Fruit fly (Drosophila melanogaster): ENCODE results near the gene CG43861.
A peak's percentile ranks its signal among the peaks of the same experiment; 100 is the strongest.

The CG43861 gene

DNA sequence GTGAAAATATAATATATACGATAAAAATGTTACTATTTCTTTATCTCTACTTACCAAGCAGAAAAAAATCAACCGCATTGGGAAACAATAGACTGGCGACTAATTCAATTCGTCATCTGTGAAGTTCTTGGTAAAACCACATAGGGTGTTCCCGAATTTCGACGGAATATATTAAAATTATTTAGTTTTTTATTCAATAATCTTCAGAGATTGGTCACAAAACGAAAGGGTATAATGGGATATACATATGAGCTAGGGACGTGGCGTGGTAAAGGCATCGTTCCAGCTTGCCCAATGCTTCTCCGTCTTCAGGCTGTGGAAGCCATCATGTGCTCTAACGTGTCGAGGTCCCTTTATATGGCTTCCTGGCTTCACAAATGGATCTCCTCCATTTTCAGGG, 55.5 kb downstream of the CG43861 start, which contains the start of gene CG42866:
TSS of gene CG42866 (minus strand) at position 101 of the 400 bp plus-strand sequence.
- TF ChIP-seq sens (GFP tag) (peak; percentile 13), Med (GFP tag) (peak; percentile 42), her (GFP tag; optimal IDR thresholded peaks at IDR 0.05) (no peak)

DNA sequence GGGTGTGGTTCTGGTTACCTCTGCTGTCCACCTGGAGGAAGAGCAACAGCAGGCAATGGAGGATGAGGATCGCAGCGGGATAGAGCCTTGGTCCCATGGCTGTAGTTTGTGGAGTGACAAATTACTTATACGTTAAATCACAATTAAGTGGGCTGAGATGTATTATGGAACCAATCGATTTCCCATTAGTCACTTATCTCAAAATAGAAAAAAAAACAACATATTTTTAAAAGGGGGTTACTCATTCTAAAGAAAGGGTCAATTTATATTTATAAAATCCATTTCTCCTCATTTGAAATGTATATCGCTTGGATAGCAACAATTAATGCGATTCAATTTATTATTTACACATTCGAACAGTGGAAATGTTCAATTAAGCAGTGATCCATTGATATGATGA, 56.2 kb downstream of the CG43861 start, which contains the start of gene CG34051:
TSS of gene CG34051 (minus strand) at position 101 of the 400 bp plus-strand sequence.
- TF ChIP-seq ham (GFP tag; IDR thresholded peaks at IDR 0.05) (no peak), Jarid2 (GFP tag; optimal IDR thresholded peaks at IDR 0.05) (no peak), crc (GFP tag; optimal IDR thresholded peaks at IDR 0.05) (no peak), chif (GFP tag; optimal IDR thresholded peaks at IDR 0.05) (no peak)

DNA sequence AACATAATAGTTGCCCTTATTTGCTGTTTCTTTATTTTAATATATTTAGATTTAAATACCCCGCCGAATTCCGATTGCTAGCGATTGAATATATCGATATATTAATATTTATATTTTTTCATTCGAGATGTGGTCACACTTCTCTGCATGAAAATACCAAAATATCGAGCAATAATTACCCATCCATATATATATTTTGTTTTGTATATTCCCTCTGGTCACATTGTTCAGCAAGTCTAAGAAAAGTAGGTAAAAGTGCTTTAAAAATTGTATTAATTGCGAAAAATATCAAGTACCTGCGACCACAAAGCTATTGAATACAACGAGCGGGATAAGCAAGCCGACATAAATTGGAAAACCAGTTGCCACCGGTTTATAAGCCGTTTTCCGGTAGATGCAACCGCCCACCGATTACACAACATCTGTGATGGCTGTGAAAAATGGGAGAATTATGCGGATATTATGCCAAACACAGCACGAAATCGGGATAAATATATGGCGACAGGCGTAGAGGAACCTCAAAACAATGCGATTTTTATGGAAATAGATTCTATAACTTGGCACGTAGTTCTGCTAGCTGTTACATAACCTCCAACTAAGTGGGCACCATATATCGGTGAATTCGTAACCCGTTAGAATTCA, 58.4 kb downstream of the CG43861 start, which contains the start of gene COX4:
TSS of gene COX4 (plus strand) at position 194 of the 642 bp plus-strand sequence.
- TF ChIP-seq C15 (GFP tag; IDR thresholded peaks at IDR 0.05) (no peak), Deaf1 (tag; optimal IDR thresholded peaks at IDR 0.05) (no peak), Gsc (GFP tag; IDR thresholded peaks at IDR 0.05) (no peak), CG34422 (GFP tag; IDR thresholded peaks at IDR 0.05) (no peak), CG4282 (GFP tag; optimal IDR thresholded peaks at IDR 0.05) (no peak), tup (GFP tag; optimal IDR thresholded peaks at IDR 0.05) (no peak), peb (GFP tag; IDR thresholded peaks at IDR 0.05) (no peak), phol (tag; optimal IDR thresholded peaks at IDR 0.05) (peak; percentile 11), CG15269 (tag; optimal IDR thresholded peaks at IDR 0.05) (no peak), CG10274 (GFP tag; optimal IDR thresholded peaks at IDR 0.05) (no peak), fd96Cb (tag; optimal IDR thresholded peaks at IDR 0.05) (no peak), Awh (GFP tag; IDR thresholded peaks at IDR 0.05) (no peak), Tbp (GFP tag; optimal IDR thresholded peaks at IDR 0.05) (no peak), ac (GFP tag; optimal IDR thresholded peaks at IDR 0.05) (no peak), Sry-δ (GFP tag; optimal IDR thresholded peaks at IDR 0.05) (peak; percentile 68), NfI (GFP tag; optimal IDR thresholded peaks at IDR 0.05) (no peak), CG6854 (GFP tag; optimal IDR thresholded peaks at IDR 0.05) (no peak), Lpt (GFP tag; optimal IDR thresholded peaks at IDR 0.05) (no peak), CG10543 (GFP tag; optimal IDR thresholded peaks at IDR 0.05) (no peak), CG7372 (GFP tag; IDR thresholded peaks at IDR 0.05) (no peak), yki (optimal IDR thresholded peaks at IDR 0.05) (no peak), Dp (GFP tag; optimal IDR thresholded peaks at IDR 0.05) (peak; percentile 97), crc (GFP tag; optimal IDR thresholded peaks at IDR 0.05) (no peak), zfh1 (GFP tag; IDR thresholded peaks at IDR 0.05) (no peak), slbo (GFP tag; IDR thresholded peaks at IDR 0.05) (no peak), CG14860 (GFP tag; IDR thresholded peaks at IDR 0.05; ENCODE audit: partially characterized antibody) (peak; percentile 64), Nf-YC (tag; optimal IDR thresholded peaks at IDR 0.05) (no peak), Lhr (GFP tag; optimal IDR thresholded peaks at IDR 0.05) (peak; percentile 40), CG31365 (tag; optimal IDR thresholded peaks at IDR 0.05) (no peak), sc (optimal IDR thresholded peaks at IDR 0.05) (no peak), sc (GFP tag; optimal IDR thresholded peaks at IDR 0.05) (no peak), Blimp-1 (GFP tag; optimal IDR thresholded peaks at IDR 0.05) (no peak), CG3163 (GFP tag; optimal IDR thresholded peaks at IDR 0.05) (no peak), maf-S (GFP tag; optimal IDR thresholded peaks at IDR 0.05) (no peak), Dad (GFP tag; optimal IDR thresholded peaks at IDR 0.05) (no peak), usp (GFP tag; optimal IDR thresholded peaks at IDR 0.05) (no peak), tap (tag; optimal IDR thresholded peaks at IDR 0.05) (peak; percentile 13), CG15514 (GFP tag; optimal IDR thresholded peaks at IDR 0.05) (peak; percentile 24), lov (optimal IDR thresholded peaks at IDR 0.05) (no peak), lov (GFP tag; IDR thresholded peaks at IDR 0.05) (no peak), Usf (GFP tag; optimal IDR thresholded peaks at IDR 0.05) (no peak), dysf (GFP tag; IDR thresholded peaks at IDR 0.05) (no peak)

Measured in whole organism, embryonic.